Worm (Caenorhabditis elegans): ENCODE data around the gene Y62H9A.3.

Y62H9A.3 gene

DNA sequence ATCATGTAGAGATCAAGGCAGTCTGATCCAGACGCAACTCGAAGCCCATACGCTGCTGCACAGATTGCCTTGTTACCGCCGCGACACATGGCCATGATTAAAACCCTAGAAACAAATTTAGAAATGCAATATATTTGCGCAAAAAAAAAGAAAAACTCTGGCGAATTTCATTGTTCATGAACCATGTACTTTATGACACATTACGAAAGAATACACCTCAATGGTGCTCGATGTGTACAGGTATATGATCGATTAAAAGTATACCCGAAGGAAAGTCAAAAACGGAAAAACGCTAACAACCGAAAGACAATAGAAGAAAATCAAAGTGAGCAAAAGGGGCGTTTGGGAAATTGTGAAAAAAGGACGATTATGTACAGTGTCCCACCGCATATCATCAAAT is 12.6 kb upstream of the Y62H9A.3 start, which contains the start of gene Y62H9A.8:
TSS of gene Y62H9A.8 (minus strand) at position 101 of the 400 bp plus-strand sequence.
- TF ChIP-seq nhr-11 (tag; optimal IDR thresholded peaks at IDR 0.05) = no peak
- TF ChIP-seq nhr-25 (tag; optimal IDR thresholded peaks at IDR 0.05) = no peak
- TF ChIP-seq ZK546.5 (tag; optimal IDR thresholded peaks at IDR 0.05) = no peak
- no peak for TF ChIP-seq sem-4 (tag; optimal IDR thresholded peaks at IDR 0.05)
- TF ChIP-seq ceh-82 (tag; optimal IDR thresholded peaks at IDR 0.05) = no peak
- no peak for TF ChIP-seq blmp-1 (tag; optimal IDR thresholded peaks at IDR 0.05; ENCODE audit: insufficient read depth)
- TF ChIP-seq peb-1 (tag; optimal IDR thresholded peaks at IDR 0.05) = no peak
- no peak for TF ChIP-seq dmd-4 (tag; optimal IDR thresholded peaks at IDR 0.05)
- no peak for TF ChIP-seq snpc-4 (tag; optimal IDR thresholded peaks at IDR 0.05)
- no peak for TF ChIP-seq lsy-2 (tag; optimal IDR thresholded peaks at IDR 0.05)
- TF ChIP-seq elt-1 (tag; optimal IDR thresholded peaks at IDR 0.05) = no peak
- TF ChIP-seq sma-3 (GFP tag; optimal IDR thresholded peaks at IDR 0.05) = no peak
- TF ChIP-seq unc-55 (GFP tag; optimal IDR thresholded peaks at IDR 0.05) = no peak

DNA sequence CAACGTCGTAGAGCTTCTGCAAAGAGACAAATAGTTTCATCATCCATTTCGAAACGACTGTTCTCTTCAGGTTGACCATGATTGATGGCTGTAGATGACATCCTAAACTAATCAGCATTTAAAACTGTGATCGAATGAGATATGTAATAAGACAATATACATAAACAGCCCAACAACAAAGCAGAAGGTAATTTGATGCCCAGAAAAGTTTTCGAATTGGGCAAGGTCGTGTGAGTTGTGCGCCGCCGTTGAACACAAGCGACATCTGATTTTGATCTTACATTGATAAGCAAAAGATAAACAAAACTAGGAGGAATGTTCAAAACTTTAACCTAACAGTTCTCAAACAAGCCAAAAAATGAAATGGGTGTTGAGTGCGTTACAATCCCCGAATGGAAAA is 5.8 kb upstream of the Y62H9A.3 start, which contains the start of gene Y62H9A.7:
TSS of gene Y62H9A.7 (minus strand) at position 101 of the 400 bp plus-strand sequence.
- no peak for TF ChIP-seq skn-1 (tag; optimal IDR thresholded peaks at IDR 0.05)

DNA sequence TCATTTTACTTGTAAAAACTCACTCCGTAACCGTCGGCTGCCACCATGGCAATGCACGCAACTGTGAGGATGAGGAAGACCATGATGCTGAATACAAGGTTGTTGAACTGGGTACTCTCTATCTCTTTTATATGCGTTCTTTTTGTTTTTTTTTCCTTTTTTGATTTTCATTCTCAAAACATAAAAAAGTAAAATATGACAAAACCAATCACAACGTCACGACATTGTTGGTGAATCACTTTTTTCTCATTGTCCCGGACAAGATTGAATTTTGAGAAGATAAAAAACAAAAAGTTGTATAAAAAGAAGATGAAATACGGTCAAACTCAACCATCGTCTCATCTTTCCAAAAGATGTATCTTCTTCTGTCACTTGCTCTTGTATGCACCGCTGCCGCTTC is 3.0 kb upstream of the Y62H9A.3 start, which contains the start of the genes Y62H9A.5 and ule-5:
TSS of gene Y62H9A.5 (minus strand) at position 101 of the 400 bp plus-strand sequence.
TSS of gene ule-5 (plus strand) at position 328 of the 400 bp plus-strand sequence.
- TF ChIP-seq ztf-1 (GFP tag; conservative IDR thresholded peaks at IDR 0.05) (no peak), nhr-23 (tag; optimal IDR thresholded peaks at IDR 0.05) (no peak), egl-27 (tag; optimal IDR thresholded peaks at IDR 0.05) (no peak), mdl-1 (tag; optimal IDR thresholded peaks at IDR 0.05) (no peak), snpc-4 (tag; optimal IDR thresholded peaks at IDR 0.05) (no peak), F13H6.1 (tag; optimal IDR thresholded peaks at IDR 0.05) (no peak), nhr-6 (tag; optimal IDR thresholded peaks at IDR 0.05) (no peak), C34F6.9 (tag; optimal IDR thresholded peaks at IDR 0.05) (no peak), nhr-129 (tag; optimal IDR thresholded peaks at IDR 0.05) (no peak), unc-55 (GFP tag; optimal IDR thresholded peaks at IDR 0.05) (no peak), nhr-10 (tag; optimal IDR thresholded peaks at IDR 0.05) (no peak), Y55F3AM.14 (GFP tag; optimal IDR thresholded peaks at IDR 0.05) (no peak), ceh-16 (tag; optimal IDR thresholded peaks at IDR 0.05) (no peak), sma-9 (GFP tag; optimal IDR thresholded peaks at IDR 0.05) (no peak), sma-9 (tag; optimal IDR thresholded peaks at IDR 0.05) (no peak)

DNA sequence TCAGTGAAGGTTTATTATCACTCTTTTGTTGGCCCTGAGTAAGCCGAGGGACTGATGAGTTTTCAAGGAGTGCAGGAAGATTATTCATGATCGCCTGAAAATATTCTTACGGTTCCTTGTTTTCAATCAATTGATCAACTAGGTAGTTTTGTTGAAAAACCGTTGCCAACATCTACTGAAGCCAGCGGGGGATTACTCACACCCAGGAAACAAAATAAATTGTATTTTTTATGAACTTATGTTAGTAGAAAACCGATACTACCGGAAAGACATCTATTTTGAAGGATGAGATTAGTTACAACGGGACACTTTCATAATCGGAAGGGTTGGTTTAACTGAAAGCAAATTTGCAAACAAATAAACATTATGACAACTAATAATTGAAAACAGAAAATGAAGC is 1.7 kb downstream of the Y62H9A.3 start, which contains the start of gene Y62H9A.2:
TSS of gene Y62H9A.2 (minus strand) at position 101 of the 400 bp plus-strand sequence.
- no peak for TF ChIP-seq ceh-16 (tag; optimal IDR thresholded peaks at IDR 0.05)
- no peak for TF ChIP-seq nhr-237 (tag; optimal IDR thresholded peaks at IDR 0.05)
- TF ChIP-seq nhr-77 (tag; optimal IDR thresholded peaks at IDR 0.05) = no peak
- TF ChIP-seq elt-3 (tag; optimal IDR thresholded peaks at IDR 0.05) = no peak
- TF ChIP-seq crh-2 (tag; optimal IDR thresholded peaks at IDR 0.05) = no peak
- TF ChIP-seq aly-2 (tag; optimal IDR thresholded peaks at IDR 0.05) = no peak
- TF ChIP-seq egl-27 (tag; optimal IDR thresholded peaks at IDR 0.05) = no peak
- no peak for TF ChIP-seq lsy-2 (tag; optimal IDR thresholded peaks at IDR 0.05)
- TF ChIP-seq ztf-4 (tag; optimal IDR thresholded peaks at IDR 0.05) = no peak
- no peak for TF ChIP-seq nhr-11 (tag; optimal IDR thresholded peaks at IDR 0.05)
- TF ChIP-seq nhr-6 (tag; optimal IDR thresholded peaks at IDR 0.05) = no peak
- TF ChIP-seq zag-1 (tag; optimal IDR thresholded peaks at IDR 0.05) = no peak
- TF ChIP-seq alr-1 (tag; optimal IDR thresholded peaks at IDR 0.05) = no peak
- TF ChIP-seq C34F6.9 (tag; optimal IDR thresholded peaks at IDR 0.05) = no peak
- no peak for TF ChIP-seq sma-9 (GFP tag; optimal IDR thresholded peaks at IDR 0.05)
- no peak for TF ChIP-seq sma-9 (tag; optimal IDR thresholded peaks at IDR 0.05)
- no peak for TF ChIP-seq blmp-1 (tag; optimal IDR thresholded peaks at IDR 0.05; ENCODE audit: insufficient read depth)
- TF ChIP-seq peb-1 (tag; optimal IDR thresholded peaks at IDR 0.05) = no peak
- TF ChIP-seq elt-1 (tag; optimal IDR thresholded peaks at IDR 0.05) = no peak
- no peak for TF ChIP-seq nhr-23 (tag; optimal IDR thresholded peaks at IDR 0.05)

DNA sequence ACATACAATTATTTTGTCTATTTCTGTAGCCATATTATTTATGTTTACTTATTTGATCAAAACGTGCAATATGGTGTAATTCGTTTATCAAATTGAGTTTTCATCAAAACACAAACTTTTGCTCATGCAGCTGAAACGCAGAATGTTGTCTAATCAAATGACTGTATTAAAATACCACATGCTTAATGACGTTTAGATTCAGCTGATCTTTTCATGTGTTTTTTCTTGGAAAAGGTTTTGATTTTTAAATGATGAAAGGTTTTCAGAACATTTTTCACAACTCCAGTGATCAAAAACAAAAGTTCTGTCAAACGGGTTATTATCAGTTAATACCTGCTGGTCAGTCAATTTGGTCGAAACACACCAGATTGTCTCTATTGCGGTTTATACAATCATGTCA is 4.5 kb downstream of the Y62H9A.3 start, which contains the start of gene Y62H9A.1:
TSS of gene Y62H9A.1 (plus strand) at position 282 of the 400 bp plus-strand sequence.
- TF ChIP-seq lsy-2 (tag; optimal IDR thresholded peaks at IDR 0.05) = no peak
